Worm (Caenorhabditis elegans) whole organism, L3 larva: ENCODE measurements around the gene xnd-1.

ENCODE experiments used
- unc-62 ChIP-seq: fragments of 150-350 bp; sonication (generic microtip); optimal IDR thresholded peaks from 4 replicates; lab custom pipeline; 2014; ENCODE audit warnings: missing biosample characterization, missing genetic modification reagents, missing genetic modification characterization
- ztf-4 ChIP-seq: fragments of 150-350 bp; optimal IDR thresholded peaks from 2 replicates; lab custom pipeline; 2014; ENCODE audit warnings: missing biosample characterization, missing genetic modification characterization

DNA sequence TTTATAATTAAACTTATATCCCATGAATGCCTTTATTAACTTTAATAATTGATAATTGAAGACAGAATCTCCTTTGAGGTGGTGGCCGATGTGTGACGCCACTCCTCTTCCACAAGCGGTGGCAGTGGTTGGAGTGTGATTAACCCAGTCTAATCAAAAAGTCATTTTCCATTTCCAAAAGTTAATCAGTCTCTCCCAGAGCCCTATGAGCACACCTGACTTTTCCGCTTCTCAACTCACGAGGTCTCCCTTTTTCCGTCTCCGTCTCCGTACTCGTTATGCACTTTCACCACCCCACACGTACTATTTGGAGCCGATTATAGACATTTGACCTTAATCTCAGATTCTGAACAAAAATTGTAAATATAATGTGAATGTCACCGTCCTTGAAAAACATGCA is 38.4 kb downstream of the xnd-1 start:
- TF ChIP-seq unc-62 (GFP tag; lab: Kevin White, UChicago) (no peak), ztf-4 (tag; lab: Kevin White, UChicago) (no peak)
